Fruit fly (Drosophila melanogaster) whole organism, embryonic: ENCODE results near the gene dmrt11E.
A peak's percentile ranks its signal among the peaks of the same experiment; 100 is the strongest.

ENCODE experiments used
- BEAF-32 ChIP-seq: fragments of 200-800 bp; sonication (Bioruptor generic); optimal IDR thresholded peaks from 3 replicates; lab custom pipeline; 2017; ENCODE audit warnings: missing biosample characterization, missing genetic modification characterization, mild to moderate bottlenecking, moderate library complexity, missing genetic modification reagents
- Bteb2 ChIP-seq: fragments of 200-800 bp; sonication (Bioruptor generic); optimal IDR thresholded peaks from 2 replicates; lab custom pipeline; 2016; ENCODE audit warnings: missing biosample characterization, missing genetic modification characterization
- CG11723 ChIP-seq: fragments of 200-800 bp; sonication (Bioruptor generic); optimal IDR thresholded peaks from 2 replicates; lab custom pipeline; 2017; ENCODE audit warnings: missing biosample characterization, mild to moderate bottlenecking, missing genetic modification characterization
- CG13424 ChIP-seq: fragments of 200-800 bp; sonication (Bioruptor generic); optimal IDR thresholded peaks from 2 replicates; lab custom pipeline; 2019; ENCODE audit warnings: missing biosample characterization, mild to moderate bottlenecking, missing genetic modification characterization, moderate library complexity
- CG13624 ChIP-seq: fragments of 200-800 bp; sonication (Bioruptor generic); optimal IDR thresholded peaks from 2 replicates; lab custom pipeline; 2016; ENCODE audit warnings: missing biosample characterization, missing genetic modification characterization
- CG14050 ChIP-seq: fragments of 200-800 bp; sonication (Bioruptor generic); IDR thresholded peaks from 3 replicates; pipeline ENCODE4 v1.3.6; 2022; ENCODE audit warnings: missing biosample characterization, missing genetic modification characterization
- CG17385 ChIP-seq: fragments of 200-800 bp; sonication (Bioruptor generic); optimal IDR thresholded peaks from 3 replicates; lab custom pipeline; 2018; ENCODE audit warnings: missing biosample characterization, mild to moderate bottlenecking, missing genetic modification characterization
- CG17829 ChIP-seq: fragments of 200-800 bp; optimal IDR thresholded peaks from 2 replicates; lab custom pipeline; 2019; ENCODE audit warnings: missing biosample characterization, mild to moderate bottlenecking, missing genetic modification characterization, moderate library complexity
- CG2120 ChIP-seq: fragments of 200-800 bp; sonication (Bioruptor generic); optimal IDR thresholded peaks from 3 replicates; lab custom pipeline; 2016; ENCODE audit warnings: missing biosample characterization, missing genetic modification characterization
- CG2202 ChIP-seq: fragments of 200-800 bp; sonication (Bioruptor generic); optimal IDR thresholded peaks from 2 replicates; lab custom pipeline; 2018; ENCODE audit warnings: missing biosample characterization, mild to moderate bottlenecking, missing genetic modification characterization
- CG2889 ChIP-seq: fragments of 200-800 bp; sonication (Bioruptor generic); IDR thresholded peaks from 3 replicates; pipeline ENCODE4 v1.3.6; 2022; ENCODE audit warnings: missing biosample characterization, missing genetic modification characterization
- CG30020 ChIP-seq: fragments of 200-800 bp; optimal IDR thresholded peaks from 2 replicates; lab custom pipeline; 2019; ENCODE audit warnings: missing biosample characterization, mild to moderate bottlenecking, missing genetic modification characterization, moderate library complexity
- CG4404 ChIP-seq: fragments of 200-800 bp; sonication (Bioruptor generic); IDR thresholded peaks from 2 replicates; pipeline ENCODE4 v1.3.6; 2022; ENCODE audit warnings: missing biosample characterization, missing genetic modification characterization
- CG4820 ChIP-seq: fragments of 200-800 bp; sonication (Bioruptor generic); optimal IDR thresholded peaks from 3 replicates; lab custom pipeline; 2016; ENCODE audit warnings: missing biosample characterization, missing genetic modification characterization
- CG9797 ChIP-seq: fragments of 200-800 bp; sonication (Bioruptor generic); optimal IDR thresholded peaks from 3 replicates; lab custom pipeline; 2018; ENCODE audit warnings: missing biosample characterization, mild to moderate bottlenecking, missing genetic modification characterization
- CG9932 ChIP-seq: fragments of 200-800 bp; sonication (Bioruptor generic); IDR thresholded peaks from 2 replicates; pipeline ENCODE4 v1.3.6; 2022; ENCODE audit warnings: missing biosample characterization, missing genetic modification characterization
- CrebB ChIP-seq: fragments of 200-800 bp; sonication (Bioruptor generic); optimal IDR thresholded peaks from 3 replicates; lab custom pipeline; 2018; ENCODE audit warnings: missing biosample characterization, mild to moderate bottlenecking, missing genetic modification characterization
- Dbx ChIP-seq: fragments of 200-800 bp; sonication (Bioruptor generic); IDR thresholded peaks from 3 replicates; pipeline ENCODE4 v1.3.6; 2022; ENCODE audit warnings: missing biosample characterization, missing genetic modification characterization
- E2f2 ChIP-seq: fragments of 200-800 bp; sonication (Bioruptor generic); IDR thresholded peaks from 2 replicates; pipeline ENCODE4 v1.3.6; 2022; ENCODE audit warnings: missing biosample characterization, missing genetic modification characterization
- Fer2 ChIP-seq: fragments of 200-800 bp; sonication (Bioruptor generic); optimal IDR thresholded peaks from 2 replicates; lab custom pipeline; 2018; ENCODE audit warnings: missing biosample characterization, mild to moderate bottlenecking, missing genetic modification characterization, moderate library complexity
- GATAe ChIP-seq: fragments of 200-800 bp; sonication (Bioruptor generic); conservative IDR thresholded peaks from 2 replicates; pipeline ENCODE4 v1.3.6; 2022; ENCODE audit warnings: missing biosample characterization, missing genetic modification characterization
- Kr ChIP-seq: fragments of 200-800 bp; sonication (Bioruptor generic); optimal IDR thresholded peaks from 2 replicates; lab custom pipeline; 2017; ENCODE audit warnings: missing biosample characterization, mild to moderate bottlenecking, missing genetic modification characterization
- NC2α ChIP-seq: fragments of 200-800 bp; sonication (Bioruptor generic); optimal IDR thresholded peaks from 2 replicates; lab custom pipeline; 2016; ENCODE audit warnings: missing biosample characterization, missing genetic modification characterization
- Opbp ChIP-seq: fragments of 200-800 bp; sonication (Bioruptor generic); IDR thresholded peaks from 3 replicates; pipeline ENCODE4 v1.3.6; 2022; ENCODE audit warnings: missing biosample characterization, missing genetic modification characterization; ENCODE audit not compliant: partially characterized antibody
- Xbp1 ChIP-seq: fragments of 200-800 bp; sonication (Bioruptor generic); optimal IDR thresholded peaks from 3 replicates; lab custom pipeline; 2016; ENCODE audit warnings: missing biosample characterization, mild to moderate bottlenecking, missing genetic modification characterization
- bowl ChIP-seq: fragments of 200-800 bp; sonication (Bioruptor generic); IDR thresholded peaks from 2 replicates; pipeline ENCODE4 v1.3.6; 2022; ENCODE audit warnings: missing biosample characterization, missing genetic modification characterization
- cato ChIP-seq: fragments of 200-800 bp; sonication (Bioruptor generic); optimal IDR thresholded peaks from 2 replicates; lab custom pipeline; 2016; ENCODE audit warnings: missing biosample characterization, missing genetic modification characterization, borderline replicate concordance
- ewg ChIP-seq: fragments of 200-800 bp; sonication (Bioruptor generic); optimal IDR thresholded peaks from 3 replicates; lab custom pipeline; 2017; ENCODE audit warnings: mild to moderate bottlenecking, missing biosample characterization, missing genetic modification reagents, missing genetic modification characterization
- fd64A ChIP-seq: fragments of 200-800 bp; sonication (Bioruptor generic); optimal IDR thresholded peaks from 3 replicates; lab custom pipeline; 2018; ENCODE audit warnings: missing biosample characterization, mild to moderate bottlenecking, missing genetic modification characterization
- fru ChIP-seq: fragments of >200 bp; optimal IDR thresholded peaks from 2 replicates; lab custom pipeline; 2017
- grau ChIP-seq: fragments of 200-800 bp; optimal IDR thresholded peaks from 3 replicates; lab custom pipeline; 2019; ENCODE audit warnings: missing biosample characterization, mild to moderate bottlenecking, missing genetic modification characterization, moderate library complexity
- hkb ChIP-seq, 2 experiments: fragments of 200-800 bp in 1 of 2; fragments of >200 bp in 1 of 2; sonication (Bioruptor generic) in 1 of 2; IDR thresholded peaks in 1 of 2; optimal IDR thresholded peaks in 1 of 2; 2 replicates each; pipeline versions ENCODE4 v1.3.6 to Lab custom; 2017 to 2022; ENCODE audit warnings: missing biosample characterization in 1 of 2, missing genetic modification characterization in 1 of 2
- kay ChIP-seq: fragments of 200-800 bp; sonication (Bioruptor generic); optimal IDR thresholded peaks from 2 replicates; lab custom pipeline; 2016; ENCODE audit warnings: missing biosample characterization, missing genetic modification characterization
- lab ChIP-seq: fragments of 200-800 bp; sonication (Bioruptor generic); optimal IDR thresholded peaks from 3 replicates; lab custom pipeline; 2017; ENCODE audit warnings: missing biosample characterization, missing genetic modification characterization, mild to moderate bottlenecking, moderate library complexity, missing genetic modification reagents
- lbe ChIP-seq: fragments of 200-800 bp; sonication (Bioruptor generic); optimal IDR thresholded peaks from 2 replicates; lab custom pipeline; 2016; ENCODE audit warnings: missing biosample characterization, mild to moderate bottlenecking, missing genetic modification characterization
- mirr ChIP-seq: fragments of 200-800 bp; sonication (Bioruptor generic); optimal IDR thresholded peaks from 3 replicates; lab custom pipeline; 2018; ENCODE audit warnings: missing biosample characterization, mild to moderate bottlenecking, missing genetic modification characterization
- nerfin-2 ChIP-seq: fragments of 200-800 bp; sonication (Bioruptor generic); IDR thresholded peaks from 2 replicates; pipeline ENCODE4 v1.3.6; 2022; ENCODE audit warnings: missing biosample characterization, missing genetic modification characterization; ENCODE audit not compliant: partially characterized antibody
- prd ChIP-seq, 3 experiments: fragments of >200 bp in 2 of 3; fragments of 200-800 bp in 1 of 3; sonication (Bioruptor generic) in 1 of 3; optimal IDR thresholded peaks in 2 of 3; IDR thresholded peaks in 1 of 3; 2 replicates in 2 of 3; 3 replicates in 1 of 3; pipeline versions ENCODE4 v1.3.6 to Lab custom; 2017 to 2022; ENCODE audit warnings: missing biosample characterization in 1 of 3, missing genetic modification characterization in 1 of 3
- ranshi ChIP-seq: fragments of 200-800 bp; sonication (Bioruptor generic); IDR thresholded peaks from 2 replicates; pipeline ENCODE4 v1.3.6; 2022; ENCODE audit warnings: missing biosample characterization, missing genetic modification characterization
- run ChIP-seq: fragments of 200-800 bp; sonication (Bioruptor generic); optimal IDR thresholded peaks from 3 replicates; lab custom pipeline; 2018; ENCODE audit warnings: missing biosample characterization, mild to moderate bottlenecking, missing genetic modification characterization
- schlank ChIP-seq: fragments of 200-800 bp; sonication (Bioruptor generic); optimal IDR thresholded peaks from 2 replicates; lab custom pipeline; 2018; ENCODE audit warnings: missing biosample characterization, mild to moderate bottlenecking, missing genetic modification characterization
- sens ChIP-seq: fragments of 200-800 bp; sonication (Bioruptor generic); peaks from one replicate; lab custom pipeline; 2016; ENCODE audit warnings: missing biosample characterization, missing genetic modification characterization
- slbo ChIP-seq: fragments of 200-800 bp; sonication (Bioruptor generic); IDR thresholded peaks from 2 replicates; pipeline ENCODE4 v1.3.6; 2022; ENCODE audit warnings: missing biosample characterization, missing genetic modification characterization
- sug ChIP-seq: fragments of 200-800 bp; optimal IDR thresholded peaks from 2 replicates; lab custom pipeline; 2019; ENCODE audit warnings: missing biosample characterization, mild to moderate bottlenecking, missing genetic modification characterization, moderate library complexity
- tin ChIP-seq: fragments of 200-800 bp; sonication (Bioruptor generic); optimal IDR thresholded peaks from 3 replicates; lab custom pipeline; 2016; ENCODE audit warnings: missing biosample characterization, missing genetic modification characterization
- tio ChIP-seq: fragments of 200-800 bp; sonication (Bioruptor generic); optimal IDR thresholded peaks from 2 replicates; lab custom pipeline; 2017; ENCODE audit warnings: missing biosample characterization, missing genetic modification characterization, inconsistent platforms
- ttk ChIP-seq: fragments of 200-800 bp; sonication (Bioruptor generic); IDR thresholded peaks from 2 replicates; pipeline ENCODE4 v2.1.2; 2022; ENCODE audit warnings: missing biosample characterization, missing genetic modification characterization
- vnd ChIP-seq: fragments of 200-800 bp; sonication (Bioruptor generic); IDR thresholded peaks from 3 replicates; pipeline ENCODE4 v1.3.6; 2022; ENCODE audit warnings: missing biosample characterization, missing genetic modification characterization; ENCODE audit not compliant: partially characterized antibody

The dmrt11E gene

DNA sequence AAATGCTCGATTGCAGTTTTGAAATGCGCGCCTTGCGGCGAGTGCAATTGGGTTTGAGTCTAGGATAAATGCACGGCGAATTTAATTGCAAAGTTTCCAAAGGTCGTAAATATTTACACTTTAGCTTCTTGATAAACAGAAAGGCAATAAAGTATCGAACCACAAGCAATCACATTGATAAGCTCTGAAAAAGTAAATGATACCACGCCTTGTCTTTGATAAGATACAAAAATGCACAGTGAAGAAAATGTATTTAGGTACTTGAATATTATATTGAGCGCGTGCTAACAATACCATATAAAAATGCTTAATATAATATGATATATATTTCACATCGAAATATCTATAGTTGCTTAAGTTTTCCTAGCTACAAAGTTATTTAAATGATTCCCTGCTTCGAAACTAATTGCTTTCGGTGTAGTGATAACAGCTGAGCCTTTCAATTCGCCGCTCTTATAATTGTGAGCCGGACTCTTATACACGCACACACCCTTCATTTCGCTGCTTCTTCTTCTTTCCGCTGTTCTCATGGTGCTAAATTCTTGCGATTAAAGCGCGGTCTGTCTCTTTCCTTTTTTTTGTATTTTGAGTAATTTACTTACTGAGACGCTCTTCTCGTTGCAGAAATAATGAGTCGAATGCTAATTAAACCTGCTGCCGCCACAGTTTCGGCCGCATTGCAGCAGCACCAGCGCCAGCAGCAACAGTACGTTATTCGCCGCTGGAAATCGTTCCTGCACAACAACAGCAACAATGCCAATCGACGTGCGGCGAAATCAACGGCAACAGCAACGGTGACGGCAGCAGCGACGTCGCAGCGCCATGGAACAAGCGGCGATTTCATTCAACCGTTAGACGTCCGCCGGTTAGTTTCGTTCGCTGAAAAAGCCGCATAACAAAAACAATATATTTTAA lies 5.5 kb downstream of the dmrt11E start (continued):
- peak; percentile 97 for TF ChIP-seq GATAe (GFP tag; lab: Robert Waterston, UW)
- peak; percentile 25 for TF ChIP-seq CG2202 (tag; lab: Kevin White, UChicago)
- TF ChIP-seq Kr, result no peak
- TF ChIP-seq CG9797 (GFP tag; lab: Kevin White, UChicago), result no peak
- TF ChIP-seq cato (GFP tag; lab: Kevin White, UChicago), result peak; percentile 58
- TF ChIP-seq CG14050, result peak; percentile 68; the same call in 2 of the 3 replicates
- TF ChIP-seq schlank (tag; lab: Kevin White, UChicago), result no peak
- TF ChIP-seq tio, result peak; percentile 82
- TF ChIP-seq bowl (GFP tag; lab: Robert Waterston, UW), result peak; percentile 60; the same call in 1 of the 2 replicates
- TF ChIP-seq grau (tag; lab: Kevin White, UChicago), result peak; percentile 88
- TF ChIP-seq E2f2 (GFP tag; lab: Robert Waterston, UW), result peak; percentile 85
- no peak for TF ChIP-seq kay (GFP tag; lab: Kevin White, UChicago)
- peak; percentile 89 for TF ChIP-seq CG13424 (tag; lab: Kevin White, UChicago)
- peak; percentile 82 for TF ChIP-seq CG9932
- peak; percentile 89 for TF ChIP-seq run (tag; lab: Kevin White, UChicago)
- peak; percentile 77 for TF ChIP-seq Dbx (GFP tag; lab: Robert Waterston, UW)
- peak; percentile 93 for TF ChIP-seq lab (GFP tag; lab: Kevin White, UChicago)
- peak; percentile 73 for TF ChIP-seq CG4820
- TF ChIP-seq mirr (GFP tag; lab: Kevin White, UChicago), result peak; percentile 50
- TF ChIP-seq CG4404 (GFP tag; lab: Robert Waterston, UW), result peak; percentile 57
- TF ChIP-seq Bteb2, result peak; percentile 29
- peak; percentile 54 for TF ChIP-seq CG30020 (tag; lab: Kevin White, UChicago)
- peak; percentile 86 for TF ChIP-seq Xbp1 (GFP tag; lab: Kevin White, UChicago)
- peak; percentile 42 for TF ChIP-seq Fer2
- peak; percentile 5 for TF ChIP-seq BEAF-32 (GFP tag; lab: Kevin White, UChicago)
- no peak for TF ChIP-seq vnd (GFP tag; lab: Robert Waterston, UW)
- TF ChIP-seq CrebB (tag; lab: Kevin White, UChicago), result peak; percentile 71
- TF ChIP-seq sug (tag; lab: Kevin White, UChicago), result peak; percentile 83
- peak; percentile 81 for TF ChIP-seq tin
- 0 out of 3 replicates have a peak, but pooled peaks have one; percentile 71 for TF ChIP-seq CG2889 (GFP tag; lab: Robert Waterston, UW)
- no peak for TF ChIP-seq fru (lab: Kevin White, UChicago)
- no peak for TF ChIP-seq prd (optimal IDR thresholded peaks at IDR 0.05; lab: Kevin White, UChicago)
- peak; percentile 82 for TF ChIP-seq prd (GFP tag; IDR thresholded peaks at IDR 0.05; lab: Robert Waterston, UW)
- no peak for TF ChIP-seq hkb (optimal IDR thresholded peaks at IDR 0.05; lab: Kevin White, UChicago)
- TF ChIP-seq hkb (GFP tag; IDR thresholded peaks at IDR 0.05; lab: Robert Waterston, UW), result peak; percentile 90
- TF ChIP-seq NC2α, result no peak
- peak; percentile 74 for TF ChIP-seq ranshi (GFP tag; lab: Robert Waterston, UW)
- TF ChIP-seq CG11723 (GFP tag; lab: Kevin White, UChicago), result peak; percentile 77
- TF ChIP-seq CG17829 (tag; lab: Kevin White, UChicago), result peak; percentile 88
- peak; percentile 96 for TF ChIP-seq CG17385 (GFP tag; lab: Kevin White, UChicago)
- TF ChIP-seq fd64A, result peak; percentile 32
- TF ChIP-seq CG2120 (GFP tag; lab: Kevin White, UChicago), result peak; percentile 81
- TF ChIP-seq CG13624 (GFP tag; lab: Kevin White, UChicago), result peak; percentile 2
- peak; percentile 87 for TF ChIP-seq slbo (GFP tag; lab: Robert Waterston, UW)
- peak; percentile 91 for TF ChIP-seq sens
- TF ChIP-seq lbe (GFP tag; lab: Kevin White, UChicago), result peak; percentile 81
- TF ChIP-seq Opbp (GFP tag; lab: Robert Waterston, UW), result no peak
- no peak for TF ChIP-seq nerfin-2 (GFP tag; lab: Robert Waterston, UW)
- peak; percentile 81 for TF ChIP-seq ttk
- peak; percentile 69 for TF ChIP-seq ewg (GFP tag; lab: Kevin White, UChicago)
